Worm (Caenorhabditis elegans): ENCODE measurements around the gene str-222.

ce11 chrV:1685328-1685727 lies 49.4 kb downstream of the str-222 start, which contains the start of gene srh-5:
- TF ChIP-seq flt-1 (GFP tag; IDR thresholded peaks at IDR 0.05): no peak
- no peak for TF ChIP-seq ztf-23 (GFP tag; IDR thresholded peaks at IDR 0.05)
- TF ChIP-seq T22C8.4 (GFP tag; IDR thresholded peaks at IDR 0.05): no peak
- no peak for TF ChIP-seq klf-2 (GFP tag; conservative IDR thresholded peaks at IDR 0.05)
- no peak for TF ChIP-seq med-1 (GFP tag; optimal IDR thresholded peaks at IDR 0.05; ENCODE audit: insufficient read depth)
- no peak for TF ChIP-seq cog-1 (tag; optimal IDR thresholded peaks at IDR 0.05)
- TF ChIP-seq ref-1 (GFP tag; conservative IDR thresholded peaks at IDR 0.05): no peak
- no peak for TF ChIP-seq tab-1 (GFP tag; IDR thresholded peaks at IDR 0.05)
- TF ChIP-seq ztf-29 (GFP tag; IDR thresholded peaks at IDR 0.05): no peak
